Fruit fly (Drosophila melanogaster): ENCODE measurements around the gene Atg3.

Atg3 gene

DNA sequence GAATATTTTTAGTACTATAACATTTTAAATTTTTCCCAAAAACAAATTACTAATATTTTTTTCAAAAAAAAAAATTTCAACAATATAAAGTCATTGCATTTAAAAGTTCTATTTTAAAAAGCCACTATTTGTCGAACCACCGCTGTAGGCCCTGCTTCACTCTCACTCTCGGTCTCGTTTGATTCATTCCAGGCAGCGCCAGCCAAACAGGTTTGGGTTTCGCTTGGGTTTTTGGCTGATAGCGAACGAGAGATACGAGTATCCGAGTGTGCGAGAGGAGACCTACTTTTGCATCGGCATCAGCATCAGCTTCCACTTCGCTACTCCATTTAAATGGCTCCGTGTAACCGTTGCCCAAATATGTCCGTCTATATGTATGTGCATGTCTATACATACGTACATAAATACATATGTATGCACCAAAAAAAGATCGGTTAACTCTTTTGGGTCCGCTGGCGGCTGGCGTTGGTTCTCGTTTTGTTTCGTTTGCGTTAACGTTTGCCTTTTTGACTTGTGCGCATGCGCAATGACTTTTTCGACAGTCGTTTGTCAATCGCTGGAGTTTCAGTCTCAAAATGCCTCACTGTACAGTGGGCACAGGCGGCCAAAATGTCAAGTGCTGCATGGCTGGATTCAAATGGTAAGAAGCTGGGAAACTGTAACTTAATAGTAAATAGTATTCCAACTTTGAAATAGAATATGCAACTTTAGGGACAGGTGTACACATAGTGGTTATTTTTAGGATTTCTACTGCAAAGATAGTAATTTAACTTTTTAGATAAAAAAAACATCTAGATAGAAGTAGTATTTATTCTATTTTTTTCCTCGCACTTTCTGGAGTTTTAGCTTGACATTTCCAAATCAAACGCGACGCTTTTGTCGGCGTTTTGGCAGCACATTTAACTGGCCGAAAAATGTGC is 20.6 kb downstream of the Atg3 start (continued):
- TF ChIP-seq bigmax (GFP tag; optimal IDR thresholded peaks at IDR 0.05), result no peak
- peak; percentile 28 for TF ChIP-seq CG1603 (tag; optimal IDR thresholded peaks at IDR 0.05)
- TF ChIP-seq CG8924 (tag; optimal IDR thresholded peaks at IDR 0.05), result peak; percentile 78
- TF ChIP-seq Scr (GFP tag; IDR thresholded peaks at IDR 0.05; ENCODE audit: partially characterized antibody), result no peak
- peak; percentile 42 for TF ChIP-seq CG10267 (tag; optimal IDR thresholded peaks at IDR 0.05)
- TF ChIP-seq CG4820 (GFP tag; optimal IDR thresholded peaks at IDR 0.05), result peak; percentile 49
- TF ChIP-seq Nf-YC (tag; optimal IDR thresholded peaks at IDR 0.05), result peak; percentile 44
- peak; percentile 83 for TF ChIP-seq grau (tag; optimal IDR thresholded peaks at IDR 0.05)
- no peak for TF ChIP-seq lbe (GFP tag; optimal IDR thresholded peaks at IDR 0.05)
- TF ChIP-seq CG10543 (GFP tag; optimal IDR thresholded peaks at IDR 0.05), result peak; percentile 24
- peak; percentile 5; the same call in 1 of the 2 replicates for TF ChIP-seq CG14014 (GFP tag; IDR thresholded peaks at IDR 0.05)
- TF ChIP-seq CG13424 (tag; optimal IDR thresholded peaks at IDR 0.05), result peak; percentile 85
- 0 out of 2 replicates have a peak, but pooled peaks have one; percentile 11 for TF ChIP-seq Taf1 (GFP tag; IDR thresholded peaks at IDR 0.05)
- no peak for TF ChIP-seq YL-1 (GFP tag; optimal IDR thresholded peaks at IDR 0.05)
- TF ChIP-seq BEAF-32 (GFP tag; optimal IDR thresholded peaks at IDR 0.05), result no peak
- TF ChIP-seq CG15696 (tag; optimal IDR thresholded peaks at IDR 0.05), result peak; percentile 33
- peak; percentile 62 for TF ChIP-seq esg (GFP tag; conservative IDR thresholded peaks at IDR 0.05)
- TF ChIP-seq H2.0 (GFP tag; IDR thresholded peaks at IDR 0.05), result peak; percentile 54; the same call in 1 of the 2 replicates
- TF ChIP-seq Ssrp (tag; optimal IDR thresholded peaks at IDR 0.05), result peak; percentile 64
- peak; percentile 61 for TF ChIP-seq ind (GFP tag; optimal IDR thresholded peaks at IDR 0.05)
- no peak for TF ChIP-seq Spps (tag; optimal IDR thresholded peaks at IDR 0.05)
- peak; percentile 75 for TF ChIP-seq Hmr (GFP tag; optimal IDR thresholded peaks at IDR 0.05)
- peak; percentile 59; the same call in 1 of the 3 replicates for TF ChIP-seq CG2889 (GFP tag; IDR thresholded peaks at IDR 0.05)
- no peak for TF ChIP-seq usp (GFP tag; optimal IDR thresholded peaks at IDR 0.05)
- no peak for TF ChIP-seq Sry-δ (GFP tag; optimal IDR thresholded peaks at IDR 0.05)
- no peak for TF ChIP-seq nom (GFP tag; optimal IDR thresholded peaks at IDR 0.05)
- peak; percentile 34 to 54 for TF ChIP-seq Pdp1 (GFP tag; optimal IDR thresholded peaks at IDR 0.05)
- no peak for TF ChIP-seq btn (GFP tag; optimal IDR thresholded peaks at IDR 0.05)
- TF ChIP-seq CG34422 (GFP tag; IDR thresholded peaks at IDR 0.05), result 0 out of 3 replicates have a peak, but pooled peaks have one; percentile 54
- TF ChIP-seq fd3F (GFP tag; optimal IDR thresholded peaks at IDR 0.05), result peak; percentile 84
- TF ChIP-seq ro (GFP tag; IDR thresholded peaks at IDR 0.05), result peak; percentile 69
- no peak for TF ChIP-seq sens-2 (GFP tag; IDR thresholded peaks at IDR 0.05)
- peak in 1 of 2 experiments; percentile 34 for TF ChIP-seq crp (GFP tag; optimal IDR thresholded peaks at IDR 0.05)
- no peak for TF ChIP-seq p53 (GFP tag; optimal IDR thresholded peaks at IDR 0.05)
- TF ChIP-seq CG14710 (tag; optimal IDR thresholded peaks at IDR 0.05), result no peak
- TF ChIP-seq phol (tag; optimal IDR thresholded peaks at IDR 0.05), result peak; percentile 79
- no peak for TF ChIP-seq croc (GFP tag; conservative IDR thresholded peaks at IDR 0.05)
- peak; percentile 29 for TF ChIP-seq psq (GFP tag; optimal IDR thresholded peaks at IDR 0.05)
- TF ChIP-seq CG17359 (tag; optimal IDR thresholded peaks at IDR 0.05), result peak; percentile 85
- no peak for TF ChIP-seq CG1832 (GFP tag; optimal IDR thresholded peaks at IDR 0.05)
- peak; percentile 34 for TF ChIP-seq CG10654 (GFP tag; optimal IDR thresholded peaks at IDR 0.05)
- peak; percentile 36 for TF ChIP-seq CG12071 (GFP tag; optimal IDR thresholded peaks at IDR 0.05)
- peak; percentile 70 for TF ChIP-seq CG18262 (tag; optimal IDR thresholded peaks at IDR 0.05)
- TF ChIP-seq CG2202 (tag; optimal IDR thresholded peaks at IDR 0.05), result no peak
- TF ChIP-seq GATAe (GFP tag; conservative IDR thresholded peaks at IDR 0.05), result no peak
- no peak for TF ChIP-seq Sin3A (optimal IDR thresholded peaks at IDR 0.05)
- peak; percentile 89 for TF ChIP-seq CG2678 (tag; optimal IDR thresholded peaks at IDR 0.05)
- peak; percentile 42 for TF ChIP-seq CHES-1-like (GFP tag; optimal IDR thresholded peaks at IDR 0.05)

Data from whole organism, embryonic.